Worm (Caenorhabditis elegans): ENCODE measurements around the gene F11D5.7.

DNA sequence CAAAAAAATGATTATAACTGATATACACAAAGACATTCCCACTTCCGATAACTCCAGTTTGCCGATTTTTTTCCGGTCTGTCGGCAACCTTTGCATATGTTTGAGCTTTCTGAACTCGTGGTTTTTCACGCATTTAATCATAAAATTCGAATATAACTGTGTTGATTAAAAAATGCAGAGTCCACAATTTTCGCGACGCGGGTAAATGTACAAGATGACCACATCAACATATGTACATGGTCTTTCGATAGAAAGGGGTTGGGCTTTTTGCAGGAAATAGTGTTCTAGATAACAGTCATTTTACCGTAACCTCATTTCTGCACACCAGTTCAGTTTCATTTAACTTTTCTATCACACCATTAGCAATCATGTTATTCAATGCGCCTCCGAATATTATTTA lies 21.9 kb upstream of the F11D5.7 start, which contains the start of gene K09C4.5:
- TF ChIP-seq tab-1 (GFP tag; IDR thresholded peaks at IDR 0.05) (no peak), klf-2 (GFP tag; conservative IDR thresholded peaks at IDR 0.05) (no peak), T22C8.4 (GFP tag; IDR thresholded peaks at IDR 0.05) (no peak), med-1 (GFP tag; optimal IDR thresholded peaks at IDR 0.05; ENCODE audit: insufficient read depth) (no peak), flt-1 (GFP tag; IDR thresholded peaks at IDR 0.05) (no peak), ztf-29 (GFP tag; IDR thresholded peaks at IDR 0.05) (no peak), cog-1 (tag; optimal IDR thresholded peaks at IDR 0.05) (no peak)
